Worm (Caenorhabditis elegans) whole organism, young adult: Measurements from ENCODE around the gene spp-27.

Source experiments
- B0019.2 ChIP-seq: fragments of 200-800 bp; sonication (Bioruptor generic); conservative IDR thresholded peaks from 2 replicates; pipeline ENCODE4 v1.3.6; 2022; ENCODE audit warnings: missing genetic modification reagents, missing genetic modification characterization, missing compliant biosample characterization
- B0035.1 ChIP-seq: sonication (generic microtip); optimal IDR thresholded peaks from 2 replicates; lab custom pipeline; 2016; ENCODE audit warnings: missing genetic modification characterization, mild to moderate bottlenecking, missing compliant biosample characterization, missing genotype, missing genetic modification reagents
- C06A6.2 ChIP-seq: fragments of 200-800 bp; sonication (Bioruptor generic); conservative IDR thresholded peaks from 2 replicates; pipeline ENCODE4 v1.3.6; 2022; ENCODE audit warnings: missing genetic modification characterization, missing compliant biosample characterization
- F22D6.2 ChIP-seq: sonication (generic microtip); optimal IDR thresholded peaks from 2 replicates; lab custom pipeline; 2016; ENCODE audit warnings: mild to moderate bottlenecking, missing genetic modification characterization, missing compliant biosample characterization
- F23B12.7 ChIP-seq: sonication (generic microtip); optimal IDR thresholded peaks from 2 replicates; lab custom pipeline; 2017; ENCODE audit warnings: missing genetic modification characterization, mild to moderate bottlenecking, missing compliant biosample characterization, antibody characterized with exemption, moderate library complexity; ENCODE audit not compliant: insufficient read depth
- F39B2.1 ChIP-seq: fragments of 200-800 bp; sonication (Bioruptor generic); IDR thresholded peaks from 2 replicates; pipeline ENCODE4 v1.3.6; 2022; ENCODE audit warnings: missing genetic modification reagents, missing genetic modification characterization, missing compliant biosample characterization
- F52B5.7 ChIP-seq: sonication (generic microtip); optimal IDR thresholded peaks from 2 replicates; lab custom pipeline; 2016; ENCODE audit warnings: mild to moderate bottlenecking, missing genetic modification characterization, missing compliant biosample characterization
- F55B11.4 ChIP-seq: sonication (generic microtip); optimal IDR thresholded peaks from 2 replicates; lab custom pipeline; 2016; ENCODE audit warnings: missing compliant biosample characterization, missing genetic modification characterization, borderline replicate concordance; ENCODE audit not compliant: insufficient read depth
- T07F8.4 ChIP-seq: sonication (generic microtip); optimal IDR thresholded peaks from 2 replicates; lab custom pipeline; 2016; ENCODE audit warnings: mild to moderate bottlenecking, missing genetic modification characterization, moderate library complexity, missing compliant biosample characterization
- T26A5.8 ChIP-seq: sonication (generic microtip); optimal IDR thresholded peaks from 2 replicates; lab custom pipeline; 2016; ENCODE audit warnings: missing genetic modification characterization, missing compliant biosample characterization
- Y53F4B.3 ChIP-seq: fragments of 200-800 bp; sonication (Bioruptor generic); IDR thresholded peaks from 2 replicates; pipeline ENCODE4 v1.3.6; 2022; ENCODE audit warnings: missing genetic modification reagents, missing genetic modification characterization, missing compliant biosample characterization
- Y53G8AR.9 ChIP-seq: fragments of 200-800 bp; sonication (Bioruptor generic); conservative IDR thresholded peaks from 2 replicates; pipeline ENCODE4 v1.3.6; 2022; ENCODE audit warnings: missing genetic modification reagents, missing genetic modification characterization, missing compliant biosample characterization
- Y56A3A.18 ChIP-seq: fragments of 200-800 bp; sonication (Bioruptor generic); IDR thresholded peaks from 2 replicates; pipeline ENCODE4 v1.3.6; 2022; ENCODE audit warnings: missing genetic modification reagents, missing genetic modification characterization, missing compliant biosample characterization
- Y67H2A.10 ChIP-seq: fragments of 200-800 bp; sonication (Bioruptor generic); conservative IDR thresholded peaks from 2 replicates; pipeline ENCODE4 v1.3.6; 2022; ENCODE audit warnings: missing genetic modification reagents, missing genetic modification characterization, missing compliant biosample characterization
- Y79H2A.3 ChIP-seq: fragments of 200-800 bp; sonication (Bioruptor generic); conservative IDR thresholded peaks from 2 replicates; pipeline ENCODE4 v1.3.6; 2022; ENCODE audit warnings: missing genetic modification reagents, missing genetic modification characterization, missing compliant biosample characterization
- aptf-3 ChIP-seq: fragments of 200-800 bp; sonication (Bioruptor generic); IDR thresholded peaks from 2 replicates; pipeline ENCODE4 v1.3.6; 2022; ENCODE audit warnings: missing genetic modification characterization, missing compliant biosample characterization
- atf-7 ChIP-seq: sonication (generic microtip); optimal IDR thresholded peaks from 2 replicates; lab custom pipeline; 2017; ENCODE audit warnings: mild to moderate bottlenecking, missing genetic modification characterization, missing compliant biosample characterization
- attf-6 ChIP-seq: fragments of 200-800 bp; sonication (Bioruptor generic); IDR thresholded peaks from 2 replicates; pipeline ENCODE4 v1.3.6; 2022; ENCODE audit warnings: missing genetic modification reagents, missing genetic modification characterization, missing compliant biosample characterization
- bed-1 ChIP-seq: fragments of 200-800 bp; sonication (Bioruptor generic); IDR thresholded peaks from 2 replicates; pipeline ENCODE4 v1.3.6; 2022; ENCODE audit warnings: missing genetic modification reagents, missing genetic modification characterization, missing compliant biosample characterization
- cebp-1 ChIP-seq, 2 experiments: fragments of 200-800 bp in 1 of 2; sonication (Bioruptor generic) in 1 of 2; sonication (generic microtip) in 1 of 2; IDR thresholded peaks in 1 of 2; optimal IDR thresholded peaks in 1 of 2; 2 replicates each; pipeline versions ENCODE4 v1.3.6 to Lab custom; 2017 to 2022; ENCODE audit warnings: missing compliant biosample characterization in 2 of 2, missing genetic modification characterization in 2 of 2, mild to moderate bottlenecking in 1 of 2, missing genetic modification reagents in 1 of 2, moderate library complexity in 1 of 2
- cebp-2 ChIP-seq: fragments of 200-800 bp; sonication (Bioruptor generic); IDR thresholded peaks from 2 replicates; pipeline ENCODE4 v1.3.6; 2022; ENCODE audit warnings: missing genetic modification characterization, missing compliant biosample characterization
- ceh-40 ChIP-seq: fragments of 200-800 bp; sonication (Bioruptor generic); IDR thresholded peaks from 2 replicates; pipeline ENCODE4 v1.3.6; 2022; ENCODE audit warnings: missing genetic modification characterization, missing compliant biosample characterization
- ceh-58 ChIP-seq: fragments of 200-800 bp; sonication (Bioruptor generic); IDR thresholded peaks from 2 replicates; pipeline ENCODE4 v1.3.6; 2022; ENCODE audit warnings: missing genetic modification characterization, missing compliant biosample characterization
- ceh-79 ChIP-seq: sonication (generic microtip); optimal IDR thresholded peaks from 2 replicates; lab custom pipeline; 2017; ENCODE audit warnings: mild to moderate bottlenecking, missing genetic modification characterization, missing compliant biosample characterization
- ceh-91 ChIP-seq: fragments of 200-800 bp; sonication (Bioruptor generic); IDR thresholded peaks from 2 replicates; pipeline ENCODE4 v1.3.6; 2022; ENCODE audit warnings: missing genetic modification reagents, missing genetic modification characterization, missing compliant biosample characterization
- chd-7 ChIP-seq: sonication (generic microtip); optimal IDR thresholded peaks from 2 replicates; lab custom pipeline; 2016; ENCODE audit warnings: mild to moderate bottlenecking, missing genetic modification characterization, moderate library complexity, missing compliant biosample characterization
- die-1 ChIP-seq: sonication (generic microtip); optimal IDR thresholded peaks from 2 replicates; lab custom pipeline; 2016; ENCODE audit warnings: missing genotype, mild to moderate bottlenecking, missing genetic modification characterization, missing compliant biosample characterization
- dpff-1 ChIP-seq: sonication (generic microtip); optimal IDR thresholded peaks from 2 replicates; lab custom pipeline; 2017; ENCODE audit warnings: mild to moderate bottlenecking, missing genetic modification characterization, missing compliant biosample characterization
- dpl-1 ChIP-seq: fragments of 150-350 bp; optimal IDR thresholded peaks from 2 replicates; lab custom pipeline; 2014; ENCODE audit warnings: missing biosample characterization, missing genetic modification reagents, missing genetic modification characterization
- egl-18 ChIP-seq: fragments of 200-800 bp; sonication (Bioruptor generic); IDR thresholded peaks from 2 replicates; pipeline ENCODE4 v1.3.6; 2022; ENCODE audit warnings: missing genetic modification reagents, missing genetic modification characterization, missing compliant biosample characterization
- egl-44 ChIP-seq: fragments of 200-800 bp; sonication (Bioruptor generic); IDR thresholded peaks from 2 replicates; pipeline ENCODE4 v1.3.6; 2022; ENCODE audit warnings: missing genetic modification reagents, missing genetic modification characterization, missing compliant biosample characterization
- ets-4 ChIP-seq: fragments of 200-800 bp; sonication (Bioruptor generic); optimal IDR thresholded peaks from 2 replicates; lab custom pipeline; 2018; ENCODE audit warnings: mild to moderate bottlenecking, missing genetic modification characterization, missing compliant biosample characterization
- him-1 ChIP-seq: sonication (generic microtip); optimal IDR thresholded peaks from 2 replicates; lab custom pipeline; 2016; ENCODE audit warnings: missing genotype, missing genetic modification reagents, missing genetic modification characterization, missing compliant biosample characterization
- hlh-12 ChIP-seq: sonication (generic microtip); optimal IDR thresholded peaks from 2 replicates; lab custom pipeline; 2016; ENCODE audit warnings: missing genetic modification characterization, missing compliant biosample characterization
- let-607 ChIP-seq, 2 experiments: fragments of 200-800 bp in 1 of 2; sonication (Bioruptor generic) in 1 of 2; sonication (generic microtip) in 1 of 2; optimal IDR thresholded peaks; 2 replicates each; lab custom pipeline; 2016 to 2018; ENCODE audit warnings: mild to moderate bottlenecking in 2 of 2, missing compliant biosample characterization in 2 of 2, missing genetic modification characterization in 2 of 2, moderate library complexity in 2 of 2, missing genotype in 1 of 2
- madf-6 ChIP-seq: fragments of 200-800 bp; sonication (Bioruptor generic); IDR thresholded peaks from 2 replicates; pipeline ENCODE4 v1.3.6; 2022; ENCODE audit warnings: missing genetic modification reagents, missing genetic modification characterization, missing compliant biosample characterization
- madf-8 ChIP-seq: fragments of 200-800 bp; sonication (Bioruptor generic); conservative IDR thresholded peaks from 2 replicates; pipeline ENCODE4 v1.3.6; 2022; ENCODE audit warnings: missing genetic modification reagents, missing genetic modification characterization, missing compliant biosample characterization
- mcd-1 ChIP-seq: fragments of 200-800 bp; sonication (Bioruptor generic); IDR thresholded peaks from 2 replicates; pipeline ENCODE4 v1.3.6; 2022; ENCODE audit warnings: missing genetic modification reagents, missing genetic modification characterization, missing compliant biosample characterization
- mxl-1 ChIP-seq: sonication (generic microtip); optimal IDR thresholded peaks from 2 replicates; lab custom pipeline; 2016; ENCODE audit warnings: missing genetic modification characterization, missing compliant biosample characterization
- nfyb-1 ChIP-seq: fragments of 200-800 bp; sonication (Bioruptor generic); IDR thresholded peaks from 2 replicates; pipeline ENCODE4 v1.3.6; 2022; ENCODE audit warnings: missing genetic modification reagents, missing genetic modification characterization, missing compliant biosample characterization
- nhr-120 ChIP-seq: fragments of 200-800 bp; sonication (Bioruptor generic); IDR thresholded peaks from 2 replicates; pipeline ENCODE4 v1.3.6; 2022; ENCODE audit warnings: missing genetic modification characterization, missing compliant biosample characterization
- snpc-3.4 ChIP-seq: sonication (generic microtip); optimal IDR thresholded peaks from 2 replicates; lab custom pipeline; 2017; ENCODE audit warnings: missing genetic modification characterization, mild to moderate bottlenecking, missing compliant biosample characterization, antibody characterized with exemption, moderate library complexity, missing genotype, missing genetic modification reagents
- tbx-9 ChIP-seq: sonication (generic microtip); optimal IDR thresholded peaks from 2 replicates; lab custom pipeline; 2016; ENCODE audit warnings: borderline replicate concordance, missing genetic modification characterization, inconsistent platforms, missing compliant biosample characterization
- zfh-2 ChIP-seq: fragments of 200-800 bp; sonication (Bioruptor generic); conservative IDR thresholded peaks from 2 replicates; pipeline ENCODE4 v1.3.6; 2022; ENCODE audit warnings: missing genetic modification reagents, missing genetic modification characterization, missing compliant biosample characterization
- zim-3 ChIP-seq: sonication (generic microtip); optimal IDR thresholded peaks from 2 replicates; lab custom pipeline; 2017; ENCODE audit warnings: mild to moderate bottlenecking, missing genetic modification characterization, moderate library complexity, missing compliant biosample characterization
- ztf-26 ChIP-seq: sonication (generic microtip); optimal IDR thresholded peaks from 2 replicates; lab custom pipeline; 2017; ENCODE audit warnings: missing genetic modification characterization, missing compliant biosample characterization
- ztf-3 ChIP-seq: fragments of 200-800 bp; sonication (Bioruptor generic); optimal IDR thresholded peaks from 2 replicates; lab custom pipeline; 2018; ENCODE audit warnings: mild to moderate bottlenecking, missing genetic modification characterization, missing compliant biosample characterization

Gene spp-27

DNA sequence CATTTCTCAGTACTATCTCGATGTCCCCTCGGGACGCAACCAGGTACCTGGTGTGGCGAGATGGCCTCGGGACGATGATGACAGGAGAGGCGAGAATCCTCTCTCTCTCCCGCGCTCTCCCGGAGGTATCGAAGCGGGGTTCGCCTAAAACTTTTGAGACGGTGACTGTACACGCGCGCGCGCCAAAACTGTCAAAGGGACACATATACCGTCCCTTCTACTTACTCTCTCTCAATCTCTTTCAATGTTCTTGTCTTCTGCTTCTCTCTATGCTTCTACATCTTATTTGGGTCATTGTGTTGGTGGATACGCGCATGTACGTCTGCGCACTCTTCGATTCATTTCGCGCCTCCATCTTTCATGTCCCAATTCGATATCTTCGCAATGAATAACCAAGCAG lies 15.1 kb downstream of the spp-27 start (continued):
- TF ChIP-seq tbx-9 (no peak), chd-7 (tag; lab: Kevin White, UChicago) (no peak), mxl-1 (tag; lab: Kevin White, UChicago) (no peak), him-1 (tag; lab: Kevin White, UChicago) (no peak), nhr-120 (no peak), cebp-2 (GFP tag; lab: Robert Waterston, UW) (no peak), B0019.2 (GFP tag; lab: Robert Waterston, UW) (no peak), B0035.1 (tag; lab: Kevin White, UChicago) (no peak), hlh-12 (no peak), T07F8.4 (tag; lab: Kevin White, UChicago) (no peak), cebp-1 (GFP tag; IDR thresholded peaks at IDR 0.05; lab: Robert Waterston, UW) (no peak), cebp-1 (tag; optimal IDR thresholded peaks at IDR 0.05; lab: Kevin White, UChicago) (peak; percentile 15), mcd-1 (GFP tag; lab: Robert Waterston, UW) (0 out of 2 replicates have a peak, but pooled peaks have one; percentile 31), attf-6 (no peak), F22D6.2 (tag; lab: Kevin White, UChicago) (no peak), madf-8 (GFP tag; lab: Robert Waterston, UW) (no peak), T26A5.8 (tag; lab: Kevin White, UChicago) (no peak), Y53F4B.3 (GFP tag; lab: Robert Waterston, UW) (no peak), F55B11.4 (no peak), madf-6 (GFP tag; lab: Robert Waterston, UW) (0 out of 2 replicates have a peak, but pooled peaks have one; percentile 13), Y53G8AR.9 (GFP tag; lab: Robert Waterston, UW) (no peak), die-1 (tag; lab: Kevin White, UChicago) (peak; percentile 30), F39B2.1 (GFP tag; lab: Robert Waterston, UW) (no peak), snpc-3.4 (tag; lab: Kevin White, UChicago) (no peak), Y79H2A.3 (GFP tag; lab: Robert Waterston, UW) (no peak), aptf-3 (GFP tag; lab: Robert Waterston, UW) (no peak), zfh-2 (GFP tag; lab: Robert Waterston, UW) (peak; percentile 85), egl-18 (GFP tag; lab: Robert Waterston, UW) (no peak), F23B12.7 (no peak), zim-3 (tag; lab: Kevin White, UChicago) (no peak), bed-1 (GFP tag; lab: Robert Waterston, UW) (no peak), C06A6.2 (no peak), ceh-58 (no peak), dpff-1 (no peak), atf-7 (tag; lab: Kevin White, UChicago) (peak; percentile 0), Y56A3A.18 (GFP tag; lab: Robert Waterston, UW) (no peak), ztf-26 (tag; lab: Kevin White, UChicago) (peak; percentile 5), ets-4 (GFP tag; lab: Kevin White, UChicago) (no peak)

ce11 chrV:6538323-6538722 lies 18.6 kb downstream of the spp-27 start:
- TF ChIP-seq dpl-1 (GFP tag; lab: Kevin White, UChicago): no peak
- 0 out of 2 replicates have a peak, but pooled peaks have one; percentile 42 for TF ChIP-seq nfyb-1 (GFP tag; lab: Robert Waterston, UW)
- 0 out of 2 replicates have a peak, but pooled peaks have one; percentile 42 for TF ChIP-seq ceh-40 (GFP tag; lab: Robert Waterston, UW)
- no peak for TF ChIP-seq Y67H2A.10 (GFP tag; lab: Robert Waterston, UW)
- TF ChIP-seq egl-44 (GFP tag; lab: Robert Waterston, UW): 0 out of 2 replicates have a peak, but pooled peaks have one; percentile 28
- no peak for TF ChIP-seq Y79H2A.3 (GFP tag; lab: Robert Waterston, UW)
- TF ChIP-seq cebp-1 (GFP tag; IDR thresholded peaks at IDR 0.05; lab: Robert Waterston, UW): no peak
- peak; percentile 24 for TF ChIP-seq cebp-1 (tag; optimal IDR thresholded peaks at IDR 0.05; lab: Kevin White, UChicago)
- no peak for TF ChIP-seq cebp-2 (GFP tag; lab: Robert Waterston, UW)
- TF ChIP-seq bed-1 (GFP tag; lab: Robert Waterston, UW): no peak
- TF ChIP-seq F52B5.7 (tag; lab: Kevin White, UChicago): no peak
- no peak for TF ChIP-seq madf-6 (GFP tag; lab: Robert Waterston, UW)
- TF ChIP-seq let-607 (tag; optimal IDR thresholded peaks at IDR 0.05; lab: Kevin White, UChicago): no peak
- no peak for TF ChIP-seq ztf-3
- no peak for TF ChIP-seq F55B11.4
- TF ChIP-seq chd-7 (tag; lab: Kevin White, UChicago): no peak
- no peak for TF ChIP-seq ceh-91 (GFP tag; lab: Robert Waterston, UW)
- no peak for TF ChIP-seq ceh-79 (tag; lab: Kevin White, UChicago)
